Fruit fly (Drosophila melanogaster): ENCODE measurements around the gene CG15629.

DNA sequence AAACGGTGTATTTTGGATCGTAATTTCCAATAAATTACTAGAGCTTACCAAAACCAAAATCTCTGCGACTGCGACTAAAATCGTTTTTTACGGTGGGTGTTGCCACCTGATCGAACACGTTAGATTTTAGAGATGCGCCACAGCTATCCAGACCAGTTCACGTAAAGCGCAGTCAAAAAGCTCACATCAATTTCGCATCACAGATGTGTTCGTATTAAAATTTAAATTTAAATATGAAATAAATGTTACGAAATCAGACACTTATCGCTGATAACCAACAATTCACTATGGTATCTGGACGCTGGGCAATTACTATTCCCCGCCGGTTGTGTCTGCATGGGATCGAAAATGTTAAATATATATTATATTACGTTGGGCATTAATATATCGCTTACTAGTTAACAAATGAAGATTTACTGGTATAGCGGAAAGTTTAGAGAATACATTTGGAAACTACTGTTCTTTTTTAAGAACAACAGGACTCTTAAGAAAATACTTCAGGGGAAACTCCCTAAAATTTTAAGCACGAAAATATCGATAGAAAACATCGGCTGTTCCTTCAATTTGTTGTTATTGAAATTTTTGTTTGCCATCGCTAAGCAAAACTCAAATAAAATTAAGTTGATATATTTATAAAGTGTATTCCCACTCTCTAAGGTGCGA, 34.5 kb downstream of the CG15629 start, which contains the start of the genes mxt and CG11927:
- TF ChIP-seq psq (optimal IDR thresholded peaks at IDR 0.05), result no peak
- no peak for TF ChIP-seq Sin3A (optimal IDR thresholded peaks at IDR 0.05)
- TF ChIP-seq insv (optimal IDR thresholded peaks at IDR 0.05), result no peak

Data from Kc167 (cell line).